Fruit fly (Drosophila melanogaster) whole organism, embryonic: ENCODE measurements around the gene unk.

Experiments used
- Ada2b ChIP-seq: fragments of 200-800 bp; sonication (Bioruptor generic); IDR thresholded peaks from 2 replicates; pipeline ENCODE4 v1.3.6; 2022; ENCODE audit warnings: missing biosample characterization, missing genetic modification characterization
- Atf3 ChIP-seq: fragments of 200-800 bp; sonication (Bioruptor generic); optimal IDR thresholded peaks from 3 replicates; lab custom pipeline; 2016; ENCODE audit warnings: missing biosample characterization, missing genetic modification characterization
- CG12155 ChIP-seq: fragments of 200-800 bp; sonication (Bioruptor generic); optimal IDR thresholded peaks from 3 replicates; lab custom pipeline; 2016; ENCODE audit warnings: missing biosample characterization, missing genetic modification characterization
- CG12219 ChIP-seq: fragments of 200-800 bp; sonication (Bioruptor generic); optimal IDR thresholded peaks from 3 replicates; lab custom pipeline; 2018; ENCODE audit warnings: missing biosample characterization, mild to moderate bottlenecking, missing genetic modification characterization
- CG12942 ChIP-seq: fragments of 200-800 bp; sonication (Bioruptor generic); optimal IDR thresholded peaks from 3 replicates; lab custom pipeline; 2016; ENCODE audit warnings: missing biosample characterization, missing genetic modification characterization
- CG13775 ChIP-seq: fragments of 200-800 bp; sonication (Bioruptor generic); optimal IDR thresholded peaks from 3 replicates; lab custom pipeline; 2017; ENCODE audit warnings: missing biosample characterization, mild to moderate bottlenecking, missing genetic modification characterization
- CG14050 ChIP-seq: fragments of 200-800 bp; sonication (Bioruptor generic); IDR thresholded peaks from 3 replicates; pipeline ENCODE4 v1.3.6; 2022; ENCODE audit warnings: missing biosample characterization, missing genetic modification characterization
- CG15073 ChIP-seq: fragments of 200-800 bp; sonication (Bioruptor generic); optimal IDR thresholded peaks from 2 replicates; lab custom pipeline; 2016; ENCODE audit warnings: missing biosample characterization, missing genetic modification characterization
- CG15514 ChIP-seq: fragments of 200-800 bp; sonication (Bioruptor generic); optimal IDR thresholded peaks from 3 replicates; lab custom pipeline; 2017; ENCODE audit warnings: missing biosample characterization, missing genetic modification characterization, mild to moderate bottlenecking, moderate library complexity, missing genetic modification reagents
- CG15696 ChIP-seq: fragments of 200-800 bp; sonication (Bioruptor generic); optimal IDR thresholded peaks from 2 replicates; lab custom pipeline; 2019; ENCODE audit warnings: missing biosample characterization, mild to moderate bottlenecking, missing genetic modification characterization, moderate library complexity
- CG18599 ChIP-seq: fragments of 200-800 bp; sonication (Bioruptor generic); optimal IDR thresholded peaks from 3 replicates; lab custom pipeline; 2017; ENCODE audit warnings: missing biosample characterization, missing genetic modification characterization, mild to moderate bottlenecking, moderate library complexity, missing genetic modification reagents
- CG2120 ChIP-seq: fragments of 200-800 bp; sonication (Bioruptor generic); optimal IDR thresholded peaks from 3 replicates; lab custom pipeline; 2016; ENCODE audit warnings: missing biosample characterization, missing genetic modification characterization
- CG2889 ChIP-seq: fragments of 200-800 bp; sonication (Bioruptor generic); IDR thresholded peaks from 3 replicates; pipeline ENCODE4 v1.3.6; 2022; ENCODE audit warnings: missing biosample characterization, missing genetic modification characterization
- CG30020 ChIP-seq: fragments of 200-800 bp; optimal IDR thresholded peaks from 2 replicates; lab custom pipeline; 2019; ENCODE audit warnings: missing biosample characterization, mild to moderate bottlenecking, missing genetic modification characterization, moderate library complexity
- CG4282 ChIP-seq: fragments of 200-800 bp; sonication (Bioruptor generic); optimal IDR thresholded peaks from 2 replicates; lab custom pipeline; 2016; ENCODE audit warnings: missing biosample characterization, missing genetic modification characterization
- CG5953 ChIP-seq: fragments of 200-800 bp; sonication (Bioruptor generic); IDR thresholded peaks from 2 replicates; pipeline ENCODE4 v1.3.6; 2022; ENCODE audit warnings: missing biosample characterization, missing genetic modification characterization
- CG8478 ChIP-seq: fragments of >200 bp; optimal IDR thresholded peaks from 2 replicates; lab custom pipeline; 2018
- CG9817 ChIP-seq: fragments of 200-800 bp; sonication (Bioruptor generic); optimal IDR thresholded peaks from 2 replicates; lab custom pipeline; 2018; ENCODE audit warnings: missing biosample characterization, mild to moderate bottlenecking, missing genetic modification characterization, moderate library complexity
- CHES-1-like ChIP-seq: fragments of 200-800 bp; sonication (Bioruptor generic); optimal IDR thresholded peaks from 2 replicates; lab custom pipeline; 2016; ENCODE audit warnings: missing biosample characterization, missing genetic modification characterization
- Dfd ChIP-seq, 2 experiments: fragments of >200 bp; optimal IDR thresholded peaks; 2 replicates each; lab custom pipeline; 2017; ENCODE audit warnings: missing biosample characterization in 2 of 2, missing genetic modification characterization in 2 of 2
- Dref ChIP-seq: fragments of 200-800 bp; sonication (Bioruptor generic); IDR thresholded peaks from 2 replicates; pipeline ENCODE4 v1.3.6; 2022; ENCODE audit warnings: missing biosample characterization, missing genetic modification characterization
- E2f1 ChIP-seq: fragments of 200-800 bp; sonication (Bioruptor generic); IDR thresholded peaks from 2 replicates; pipeline ENCODE4 v1.3.6; 2022; ENCODE audit warnings: missing biosample characterization, missing genetic modification characterization
- Ets97D ChIP-seq: fragments of 200-800 bp; sonication (Bioruptor generic); optimal IDR thresholded peaks from 3 replicates; lab custom pipeline; 2016; ENCODE audit warnings: missing biosample characterization, missing genetic modification characterization
- Hand ChIP-seq: fragments of 200-800 bp; sonication (Bioruptor generic); optimal IDR thresholded peaks from 2 replicates; lab custom pipeline; 2017; ENCODE audit warnings: mild to moderate bottlenecking, missing biosample characterization, missing genetic modification reagents, missing genetic modification characterization
- HmgD ChIP-seq: fragments of 200-800 bp; sonication (Bioruptor generic); optimal IDR thresholded peaks from 3 replicates; lab custom pipeline; 2016; ENCODE audit warnings: missing biosample characterization, missing genetic modification characterization
- Opbp ChIP-seq: fragments of 200-800 bp; sonication (Bioruptor generic); IDR thresholded peaks from 3 replicates; pipeline ENCODE4 v1.3.6; 2022; ENCODE audit warnings: missing biosample characterization, missing genetic modification characterization; ENCODE audit not compliant: partially characterized antibody
- Ssrp ChIP-seq: fragments of 200-800 bp; sonication (Bioruptor generic); optimal IDR thresholded peaks from 2 replicates; lab custom pipeline; 2018; ENCODE audit warnings: missing biosample characterization, mild to moderate bottlenecking, missing genetic modification characterization, moderate library complexity
- Trl ChIP-seq, 3 experiments: fragments of >200 bp in 2 of 3; fragments of 200-800 bp in 1 of 3; sonication (Bioruptor generic) in 1 of 3; optimal IDR thresholded peaks; 2 replicates in 1 of 3; 3 replicates in 2 of 3; lab custom pipeline; 2016 to 2017; ENCODE audit warnings: missing biosample characterization in 1 of 3, missing genetic modification characterization in 1 of 3
- bsh ChIP-seq, 2 experiments: fragments of 200-800 bp; sonication (Bioruptor generic); optimal IDR thresholded peaks; 2 replicates each; lab custom pipeline; 2017 to 2018; ENCODE audit warnings: mild to moderate bottlenecking in 2 of 2, missing biosample characterization in 2 of 2, missing genetic modification characterization in 2 of 2, moderate library complexity in 1 of 2
- btn ChIP-seq: fragments of 200-800 bp; sonication (Bioruptor generic); optimal IDR thresholded peaks from 2 replicates; lab custom pipeline; 2016; ENCODE audit warnings: missing biosample characterization, missing genetic modification characterization
- caup ChIP-seq: fragments of 200-800 bp; sonication (Bioruptor generic); optimal IDR thresholded peaks from 3 replicates; lab custom pipeline; 2017; ENCODE audit warnings: missing biosample characterization, mild to moderate bottlenecking, missing genetic modification characterization, moderate library complexity; ENCODE audit not compliant: severe bottlenecking
- chif ChIP-seq, 2 experiments: fragments of 200-800 bp; sonication (Bioruptor generic); optimal IDR thresholded peaks; 3 replicates each; lab custom pipeline; 2016; ENCODE audit warnings: missing biosample characterization in 2 of 2, missing genetic modification characterization in 2 of 2
- croc ChIP-seq: fragments of 200-800 bp; sonication (Bioruptor generic); conservative IDR thresholded peaks from 3 replicates; pipeline ENCODE4 v1.3.6; 2022; ENCODE audit warnings: missing biosample characterization, missing genetic modification characterization
- dimm ChIP-seq: fragments of 200-800 bp; sonication (Bioruptor generic); IDR thresholded peaks from 2 replicates; pipeline ENCODE4 v1.3.6; 2022; ENCODE audit warnings: missing biosample characterization, missing genetic modification characterization
- eve ChIP-seq, 2 experiments: fragments of >200 bp; optimal IDR thresholded peaks; 2 replicates each; lab custom pipeline; 2017; ENCODE audit warnings: missing biosample characterization in 2 of 2, missing genetic modification characterization in 2 of 2
- eyg ChIP-seq: fragments of 200-800 bp; sonication (Bioruptor generic); optimal IDR thresholded peaks from 3 replicates; lab custom pipeline; 2016; ENCODE audit warnings: missing biosample characterization, missing genetic modification characterization
- gcm ChIP-seq: fragments of 200-800 bp; sonication (Bioruptor generic); optimal IDR thresholded peaks from 2 replicates; lab custom pipeline; 2019; ENCODE audit warnings: missing biosample characterization, mild to moderate bottlenecking, missing genetic modification characterization, moderate library complexity
- gsb-n ChIP-seq: fragments of 200-800 bp; sonication (Bioruptor generic); optimal IDR thresholded peaks from 3 replicates; lab custom pipeline; 2018; ENCODE audit warnings: missing biosample characterization, mild to moderate bottlenecking, missing genetic modification characterization
- hb ChIP-seq: fragments of 200-800 bp; sonication (Bioruptor generic); IDR thresholded peaks from 3 replicates; pipeline ENCODE4 v1.3.6; 2022; ENCODE audit warnings: missing biosample characterization, missing genetic modification characterization; ENCODE audit not compliant: partially characterized antibody
- hbn ChIP-seq: fragments of 200-800 bp; sonication (Bioruptor generic); IDR thresholded peaks from 2 replicates; pipeline ENCODE4 v1.3.6; 2022; ENCODE audit warnings: missing biosample characterization, missing genetic modification characterization; ENCODE audit not compliant: partially characterized antibody
- lmd ChIP-seq: fragments of 200-800 bp; sonication (Bioruptor generic); IDR thresholded peaks from 2 replicates; pipeline ENCODE4 v1.3.6; 2022; ENCODE audit warnings: missing biosample characterization, missing genetic modification characterization
- peb ChIP-seq: fragments of 200-800 bp; sonication (Bioruptor generic); IDR thresholded peaks from 2 replicates; pipeline ENCODE4 v1.3.6; 2022; ENCODE audit warnings: missing biosample characterization, missing genetic modification characterization
- pho ChIP-seq: fragments of 200-800 bp; sonication (Bioruptor generic); optimal IDR thresholded peaks from 2 replicates; lab custom pipeline; 2016; ENCODE audit warnings: missing biosample characterization, missing genetic modification characterization
- psq ChIP-seq: fragments of 200-800 bp; sonication (Bioruptor generic); optimal IDR thresholded peaks from 2 replicates; lab custom pipeline; 2017; ENCODE audit warnings: missing biosample characterization, missing genetic modification characterization
- pum ChIP-seq: fragments of 200-800 bp; sonication (Bioruptor generic); optimal IDR thresholded peaks from 2 replicates; lab custom pipeline; 2016; ENCODE audit warnings: missing biosample characterization, missing genetic modification characterization
- pzg ChIP-seq: fragments of 200-800 bp; sonication (Bioruptor generic); optimal IDR thresholded peaks from 3 replicates; lab custom pipeline; 2018; ENCODE audit warnings: missing biosample characterization, mild to moderate bottlenecking, missing genetic modification characterization, moderate library complexity
- rib ChIP-seq: fragments of 200-800 bp; sonication (Bioruptor generic); IDR thresholded peaks from 2 replicates; pipeline ENCODE4 v1.3.6; 2022; ENCODE audit warnings: missing biosample characterization, missing genetic modification characterization
- sens ChIP-seq: fragments of 200-800 bp; sonication (Bioruptor generic); peaks from one replicate; lab custom pipeline; 2016; ENCODE audit warnings: missing biosample characterization, missing genetic modification characterization
- shn ChIP-seq: fragments of 200-800 bp; sonication (Bioruptor generic); optimal IDR thresholded peaks from 3 replicates; lab custom pipeline; 2016; ENCODE audit warnings: missing biosample characterization, missing genetic modification characterization
- sim ChIP-seq: fragments of 200-800 bp; sonication (Bioruptor generic); IDR thresholded peaks from 2 replicates; pipeline ENCODE4 v1.3.6; 2022; ENCODE audit warnings: missing biosample characterization, missing genetic modification characterization
- tap ChIP-seq: fragments of 200-800 bp; optimal IDR thresholded peaks from 3 replicates; lab custom pipeline; 2019; ENCODE audit warnings: missing biosample characterization, mild to moderate bottlenecking, missing genetic modification characterization, moderate library complexity
- ttk ChIP-seq: fragments of 200-800 bp; sonication (Bioruptor generic); IDR thresholded peaks from 2 replicates; pipeline ENCODE4 v2.1.2; 2022; ENCODE audit warnings: missing biosample characterization, missing genetic modification characterization

Gene unk

dm6 chr3R:23157664-23158151 lies at the start of gene unk (continued):
- TF ChIP-seq pho (GFP tag; lab: Kevin White, UChicago) = peak; percentile 39
- TF ChIP-seq ttk = no peak
- TF ChIP-seq chif (GFP tag; optimal IDR thresholded peaks at IDR 0.05; lab: Kevin White, UChicago) = no peak
- TF ChIP-seq CG30020 (tag; lab: Kevin White, UChicago) = no peak
- TF ChIP-seq shn (GFP tag; lab: Kevin White, UChicago) = peak; percentile 36
- no peak for TF ChIP-seq Dfd (GFP tag; optimal IDR thresholded peaks at IDR 0.05; lab: Kevin White, UChicago)
- TF ChIP-seq croc = no peak
- peak; percentile 48 for TF ChIP-seq CHES-1-like (GFP tag; lab: Kevin White, UChicago)
- no peak for TF ChIP-seq pum (GFP tag; lab: Kevin White, UChicago)
- TF ChIP-seq CG12219 (GFP tag; lab: Kevin White, UChicago) = no peak
- no peak for TF ChIP-seq eve (GFP tag; optimal IDR thresholded peaks at IDR 0.05; lab: Kevin White, UChicago)
- TF ChIP-seq sim (GFP tag; lab: Robert Waterston, UW) = no peak
- peak; percentile 96 for TF ChIP-seq hb (GFP tag; lab: Robert Waterston, UW)
- no peak for TF ChIP-seq CG13775
- peak; percentile 33 for TF ChIP-seq CG12155 (GFP tag; lab: Kevin White, UChicago)
- peak; percentile 39 for TF ChIP-seq CG15514 (GFP tag; lab: Kevin White, UChicago)
- peak; percentile 96 for TF ChIP-seq hbn (GFP tag; lab: Robert Waterston, UW)
- TF ChIP-seq Ets97D (GFP tag; lab: Kevin White, UChicago) = peak; percentile 64
- TF ChIP-seq Ada2b (GFP tag; lab: Robert Waterston, UW) = no peak
- TF ChIP-seq Opbp (GFP tag; lab: Robert Waterston, UW) = peak; percentile 99
- no peak for TF ChIP-seq dimm (GFP tag; lab: Robert Waterston, UW)
- TF ChIP-seq gcm (GFP tag; lab: Kevin White, UChicago) = no peak
- no peak for TF ChIP-seq Ssrp
- peak; percentile 60 for TF ChIP-seq rib (GFP tag; lab: Robert Waterston, UW)
- no peak for TF ChIP-seq CG2889 (GFP tag; lab: Robert Waterston, UW)
- TF ChIP-seq lmd (GFP tag; lab: Robert Waterston, UW) = no peak; the same call in 1 of the 2 replicates
- peak; percentile 99 for TF ChIP-seq Dref
- TF ChIP-seq Atf3 (GFP tag; lab: Kevin White, UChicago) = no peak
- TF ChIP-seq tap = no peak
- TF ChIP-seq CG4282 (GFP tag; lab: Kevin White, UChicago) = no peak
- no peak for TF ChIP-seq CG18599 (GFP tag; lab: Kevin White, UChicago)
- TF ChIP-seq Trl (optimal IDR thresholded peaks at IDR 0.05; lab: Kevin White, UChicago) = no peak
- TF ChIP-seq Trl (GFP tag; optimal IDR thresholded peaks at IDR 0.05; lab: Kevin White, UChicago) = no peak
- TF ChIP-seq eyg (GFP tag; lab: Kevin White, UChicago) = no peak
- TF ChIP-seq E2f1 (GFP tag; lab: Robert Waterston, UW) = peak; percentile 75
- TF ChIP-seq caup (GFP tag; lab: Kevin White, UChicago) = no peak
- peak; percentile 80 for TF ChIP-seq sens (GFP tag; lab: Kevin White, UChicago)
- TF ChIP-seq bsh (GFP tag; optimal IDR thresholded peaks at IDR 0.05; lab: Kevin White, UChicago) = no peak
- no peak for TF ChIP-seq psq (GFP tag; lab: Kevin White, UChicago)
- TF ChIP-seq CG9817 (tag; lab: Kevin White, UChicago) = no peak
- no peak for TF ChIP-seq gsb-n
- no peak for TF ChIP-seq peb
- TF ChIP-seq CG12942 (GFP tag; lab: Kevin White, UChicago) = no peak
- TF ChIP-seq CG15073 (GFP tag; lab: Kevin White, UChicago) = no peak
- peak; percentile 35 for TF ChIP-seq HmgD (GFP tag; lab: Kevin White, UChicago)
- peak; percentile 56 for TF ChIP-seq CG2120 (GFP tag; lab: Kevin White, UChicago)
- no peak for TF ChIP-seq Hand (GFP tag; lab: Kevin White, UChicago)
- TF ChIP-seq btn (GFP tag; lab: Kevin White, UChicago) = no peak
- no peak for TF ChIP-seq CG8478 (lab: Kevin White, UChicago)
- no peak for TF ChIP-seq CG15696 (tag; lab: Kevin White, UChicago)
- peak; percentile 92 for TF ChIP-seq pzg (GFP tag; lab: Kevin White, UChicago)
- no peak for TF ChIP-seq CG14050 (GFP tag; lab: Robert Waterston, UW)
- TF ChIP-seq CG5953 (GFP tag; lab: Robert Waterston, UW) = no peak
